Worm (Caenorhabditis elegans): ENCODE data around the gene F22E5.11.

F22E5.11 gene

DNA sequence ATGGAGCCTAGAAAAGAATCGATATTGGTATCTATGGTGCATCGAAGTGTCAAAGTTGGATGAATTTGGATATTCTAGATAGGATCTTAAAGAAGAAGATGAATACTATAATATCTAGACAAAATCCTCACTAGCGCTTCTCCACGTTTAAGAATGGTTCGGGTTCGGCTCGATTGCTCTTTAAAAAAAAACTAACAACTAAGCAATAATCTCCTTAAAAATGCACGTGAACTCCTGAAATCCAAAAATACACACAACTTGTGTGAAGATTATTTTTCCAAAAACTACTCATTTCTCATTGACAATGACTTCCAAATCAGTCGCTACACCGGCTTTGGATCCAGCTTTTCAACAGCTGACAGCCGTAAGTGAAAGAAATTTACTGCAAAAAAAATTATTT, 13.2 kb downstream of the F22E5.11 start, which contains the start of gene D2062.1:
Gene D2062.1 (plus strand): TSS at position 301 of the 400 bp plus-strand sequence.
- TF ChIP-seq nhr-21 (tag; optimal IDR thresholded peaks at IDR 0.05), result no peak
- TF ChIP-seq ceh-82 (tag; optimal IDR thresholded peaks at IDR 0.05), result no peak
- TF ChIP-seq ZK546.5 (tag; optimal IDR thresholded peaks at IDR 0.05), result no peak
- no peak for TF ChIP-seq ceh-16 (tag; optimal IDR thresholded peaks at IDR 0.05)
- no peak for TF ChIP-seq elt-3 (tag; optimal IDR thresholded peaks at IDR 0.05)
- TF ChIP-seq elt-1 (tag; optimal IDR thresholded peaks at IDR 0.05), result no peak
- TF ChIP-seq R02D3.7 (tag; optimal IDR thresholded peaks at IDR 0.05), result no peak
- TF ChIP-seq lin-39 (tag; optimal IDR thresholded peaks at IDR 0.05), result no peak
- TF ChIP-seq Y55F3AM.14 (GFP tag; optimal IDR thresholded peaks at IDR 0.05), result no peak
- no peak for TF ChIP-seq unc-55 (GFP tag; optimal IDR thresholded peaks at IDR 0.05)
- no peak for TF ChIP-seq snpc-4 (tag; optimal IDR thresholded peaks at IDR 0.05)
- no peak for TF ChIP-seq nhr-23 (tag; optimal IDR thresholded peaks at IDR 0.05)
- no peak for TF ChIP-seq lin-11 (tag; optimal IDR thresholded peaks at IDR 0.05)
- no peak for TF ChIP-seq alr-1 (tag; optimal IDR thresholded peaks at IDR 0.05)
- TF ChIP-seq dmd-4 (tag; optimal IDR thresholded peaks at IDR 0.05), result no peak
- TF ChIP-seq ztf-1 (GFP tag; conservative IDR thresholded peaks at IDR 0.05), result no peak
- no peak for TF ChIP-seq nhr-77 (tag; optimal IDR thresholded peaks at IDR 0.05)
- TF ChIP-seq nhr-6 (tag; optimal IDR thresholded peaks at IDR 0.05), result no peak

DNA sequence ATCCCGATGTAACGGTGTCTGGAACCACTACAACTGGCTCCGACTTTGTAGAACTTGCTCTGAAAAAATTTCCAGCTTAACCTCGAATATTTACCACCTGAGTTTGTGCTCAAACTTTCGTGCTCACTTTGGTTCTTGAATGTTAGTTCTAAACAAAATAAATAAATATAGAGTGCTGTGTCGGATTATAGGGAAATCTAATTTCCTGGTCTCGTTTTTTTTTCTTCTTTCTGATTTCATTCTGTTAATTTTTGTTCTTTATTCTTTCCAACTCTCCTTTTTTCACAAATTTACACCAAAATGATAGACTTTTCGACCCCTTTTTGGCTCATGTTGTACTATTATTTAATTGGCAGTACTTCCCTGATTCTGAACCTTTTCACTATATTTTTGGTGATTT, 15.1 kb downstream of the F22E5.11 start, which contains the start of gene sri-37:
Gene sri-37 (plus strand): TSS at position 301 of the 400 bp plus-strand sequence.
- no peak for TF ChIP-seq nhr-25 (tag; optimal IDR thresholded peaks at IDR 0.05)
- TF ChIP-seq alr-1 (tag; optimal IDR thresholded peaks at IDR 0.05), result no peak
- no peak for TF ChIP-seq nhr-237 (tag; optimal IDR thresholded peaks at IDR 0.05)
- no peak for TF ChIP-seq fos-1 (tag; optimal IDR thresholded peaks at IDR 0.05)
- no peak for TF ChIP-seq F13H6.1 (tag; optimal IDR thresholded peaks at IDR 0.05)
- TF ChIP-seq Y55F3AM.14 (GFP tag; optimal IDR thresholded peaks at IDR 0.05), result no peak
- TF ChIP-seq snpc-4 (tag; optimal IDR thresholded peaks at IDR 0.05), result no peak
- no peak for TF ChIP-seq crh-2 (tag; optimal IDR thresholded peaks at IDR 0.05)

DNA sequence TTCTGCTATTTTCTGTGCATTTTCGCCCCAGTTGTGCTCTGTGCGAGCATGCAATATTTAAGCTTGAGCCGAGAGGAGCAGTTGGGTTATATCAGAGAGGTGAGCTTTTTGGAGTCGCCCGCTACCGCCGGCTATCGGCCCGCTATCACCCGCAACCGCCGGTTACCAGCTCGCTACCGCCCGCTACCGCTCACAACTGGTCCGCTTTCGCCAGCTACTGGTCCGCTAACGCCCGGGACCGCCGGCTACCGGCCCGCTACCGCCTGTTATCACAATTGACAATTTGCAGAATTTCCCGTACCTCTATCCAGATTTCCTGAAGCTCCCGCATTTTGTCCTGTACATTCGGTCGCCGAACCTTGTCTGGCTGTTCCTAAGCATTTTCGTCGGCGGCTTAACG, 16.0 kb downstream of the F22E5.11 start:
- TF ChIP-seq sma-9 (GFP tag; optimal IDR thresholded peaks at IDR 0.05) (no peak), sma-9 (tag; optimal IDR thresholded peaks at IDR 0.05) (no peak), nhr-25 (tag; optimal IDR thresholded peaks at IDR 0.05) (no peak), dmd-4 (tag; optimal IDR thresholded peaks at IDR 0.05) (no peak), aly-2 (tag; optimal IDR thresholded peaks at IDR 0.05) (no peak), unc-39 (tag; optimal IDR thresholded peaks at IDR 0.05) (no peak), ztf-4 (tag; optimal IDR thresholded peaks at IDR 0.05) (no peak)

DNA sequence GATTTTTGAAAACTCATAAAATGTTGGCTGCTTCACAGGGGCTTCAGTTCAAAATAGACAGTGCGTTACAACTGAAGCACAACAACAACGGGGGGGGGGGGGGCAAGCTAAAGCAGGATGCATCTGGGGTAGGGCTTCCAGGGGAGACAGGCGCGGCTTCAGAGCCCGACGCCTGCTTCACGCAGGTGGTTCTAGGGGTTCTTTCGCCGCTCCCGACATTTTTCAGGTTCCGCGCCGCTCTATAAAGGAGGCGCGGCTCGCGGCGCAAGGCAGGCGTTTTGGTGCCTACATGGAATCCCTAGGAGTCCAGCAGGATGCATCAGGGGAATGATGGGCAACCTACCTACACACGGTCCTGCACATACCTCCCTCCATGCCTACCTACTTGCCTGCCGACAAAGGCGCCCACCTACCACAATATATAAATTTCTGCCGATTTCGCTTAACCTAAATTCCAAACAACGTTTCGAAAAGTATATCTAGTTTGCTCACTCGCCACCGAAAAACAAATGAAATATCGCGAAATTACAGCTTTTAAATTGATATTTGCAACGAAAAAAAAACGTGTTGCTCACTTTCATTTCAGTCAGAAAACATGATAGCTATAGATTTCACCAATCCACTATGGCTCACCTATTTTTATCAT, 17.1 kb downstream of the F22E5.11 start, which contains the start of gene sri-71:
Gene sri-71 (plus strand): TSS at position 596 of the 646 bp plus-strand sequence.
- TF ChIP-seq nhr-23 (tag; optimal IDR thresholded peaks at IDR 0.05), result no peak
- no peak for TF ChIP-seq sma-3 (GFP tag; optimal IDR thresholded peaks at IDR 0.05)
- TF ChIP-seq zag-1 (tag; optimal IDR thresholded peaks at IDR 0.05), result no peak
- no peak for TF ChIP-seq peb-1 (tag; optimal IDR thresholded peaks at IDR 0.05)
- TF ChIP-seq egl-27 (tag; optimal IDR thresholded peaks at IDR 0.05), result no peak
- TF ChIP-seq elt-3 (tag; optimal IDR thresholded peaks at IDR 0.05), result no peak
- TF ChIP-seq gmeb-1 (tag; optimal IDR thresholded peaks at IDR 0.05), result no peak
- TF ChIP-seq ZK546.5 (tag; optimal IDR thresholded peaks at IDR 0.05), result no peak
- TF ChIP-seq sem-4 (tag; optimal IDR thresholded peaks at IDR 0.05), result no peak
- no peak for TF ChIP-seq dmd-4 (tag; optimal IDR thresholded peaks at IDR 0.05)
- TF ChIP-seq lin-39 (tag; optimal IDR thresholded peaks at IDR 0.05), result no peak
- no peak for TF ChIP-seq elt-1 (tag; optimal IDR thresholded peaks at IDR 0.05)

DNA sequence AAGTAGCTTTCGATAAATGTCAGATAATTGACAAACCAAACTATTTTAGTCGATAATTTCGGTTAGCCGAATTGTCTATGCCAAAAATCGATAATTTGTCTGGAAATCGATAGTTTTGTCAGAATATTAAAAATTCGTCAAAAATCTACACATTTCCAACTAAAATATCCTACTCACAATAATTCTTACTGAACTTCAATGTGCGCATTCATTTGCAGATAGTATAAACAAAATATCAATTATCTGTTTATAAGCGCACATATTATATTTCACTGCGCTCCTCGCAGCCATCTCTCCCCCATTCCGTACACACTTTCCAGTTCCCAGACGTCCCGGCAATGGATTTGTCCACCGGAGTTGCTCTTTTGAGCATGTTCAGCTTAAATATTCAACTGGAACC, 19.6 kb downstream of the F22E5.11 start, which contains the start of gene lgc-28:
Gene lgc-28 (plus strand): TSS at position 301 of the 400 bp plus-strand sequence.
- no peak for TF ChIP-seq ama-1 (optimal IDR thresholded peaks at IDR 0.05)
- no peak for TF ChIP-seq nhr-6 (tag; optimal IDR thresholded peaks at IDR 0.05)
- TF ChIP-seq lin-11 (tag; optimal IDR thresholded peaks at IDR 0.05), result no peak
- TF ChIP-seq crh-2 (tag; optimal IDR thresholded peaks at IDR 0.05), result no peak
- no peak for TF ChIP-seq nhr-237 (tag; optimal IDR thresholded peaks at IDR 0.05)
- TF ChIP-seq nhr-129 (tag; optimal IDR thresholded peaks at IDR 0.05), result no peak
- TF ChIP-seq egl-27 (tag; optimal IDR thresholded peaks at IDR 0.05), result no peak
- no peak for TF ChIP-seq nhr-25 (tag; optimal IDR thresholded peaks at IDR 0.05)
- TF ChIP-seq ZK546.5 (tag; optimal IDR thresholded peaks at IDR 0.05), result no peak
- TF ChIP-seq snpc-4 (tag; optimal IDR thresholded peaks at IDR 0.05), result no peak
- TF ChIP-seq gmeb-1 (tag; optimal IDR thresholded peaks at IDR 0.05), result no peak
- TF ChIP-seq sem-4 (tag; optimal IDR thresholded peaks at IDR 0.05), result no peak
- no peak for TF ChIP-seq zag-1 (tag; optimal IDR thresholded peaks at IDR 0.05)
- TF ChIP-seq R02D3.7 (tag; optimal IDR thresholded peaks at IDR 0.05), result no peak
- TF ChIP-seq F13H6.1 (tag; optimal IDR thresholded peaks at IDR 0.05), result no peak

Data from whole organism, L2 larva.